Worm (Caenorhabditis elegans): ENCODE data around the gene clec-86.

- no peak for TF ChIP-seq ceh-82 (tag; optimal IDR thresholded peaks at IDR 0.05)
- no peak for TF ChIP-seq mdl-1 (tag; optimal IDR thresholded peaks at IDR 0.05)
- no peak for TF ChIP-seq ceh-62 (tag; optimal IDR thresholded peaks at IDR 0.05)
- no peak for TF ChIP-seq egl-43 (GFP tag; IDR thresholded peaks at IDR 0.05)
- no peak for TF ChIP-seq rbr-2 (tag; optimal IDR thresholded peaks at IDR 0.05)
- no peak for TF ChIP-seq mep-1 (tag; optimal IDR thresholded peaks at IDR 0.05)
- TF ChIP-seq ceh-44 (GFP tag; IDR thresholded peaks at IDR 0.05) = no peak
- no peak for TF ChIP-seq nhr-237 (tag; optimal IDR thresholded peaks at IDR 0.05)
- TF ChIP-seq F44E2.7 (GFP tag; IDR thresholded peaks at IDR 0.05) = no peak
- peak in 1 of 2 experiments; percentile 91 for TF ChIP-seq unc-62 (GFP tag; optimal IDR thresholded peaks at IDR 0.05 in 1 of 2)
- TF ChIP-seq unc-62 (tag; optimal IDR thresholded peaks at IDR 0.05) = no peak
- no peak for TF ChIP-seq ceh-20 (GFP tag; IDR thresholded peaks at IDR 0.05)
- no peak for TF ChIP-seq zag-1 (tag; optimal IDR thresholded peaks at IDR 0.05)
- TF ChIP-seq Y75B8A.6 (GFP tag; IDR thresholded peaks at IDR 0.05) = no peak
These were observed 17.0 kb upstream of the clec-86 start for ce11 chrX:7122655-7123054.

All from whole organism, L4 larva.